Fruit fly (Drosophila melanogaster) whole organism, wandering third instar larva: ENCODE results near the gene Cht7.
A peak's percentile ranks its signal among the peaks of the same experiment; 100 is the strongest.

Source experiments
- Abd-B ChIP-seq: fragments of >200 bp; optimal IDR thresholded peaks from 2 replicates; lab custom pipeline; 2017; ENCODE audit warnings: missing biosample characterization, missing genetic modification characterization
- CG32264 ChIP-seq: fragments of 200-800 bp; sonication (Bioruptor generic); optimal IDR thresholded peaks from 2 replicates; lab custom pipeline; 2016; ENCODE audit warnings: missing biosample characterization, missing genetic modification characterization
- CG9705 ChIP-seq: fragments of 200-800 bp; sonication (Bioruptor generic); optimal IDR thresholded peaks from 2 replicates; lab custom pipeline; 2018; ENCODE audit warnings: missing biosample characterization, mild to moderate bottlenecking, missing genetic modification characterization
- CrebA ChIP-seq: fragments of 200-800 bp; sonication (Bioruptor generic); optimal IDR thresholded peaks from 2 replicates; lab custom pipeline; 2016; ENCODE audit warnings: missing biosample characterization, mild to moderate bottlenecking, missing genetic modification characterization, borderline replicate concordance
- Dfd ChIP-seq: fragments of >200 bp; optimal IDR thresholded peaks from 2 replicates; lab custom pipeline; 2017; ENCODE audit warnings: missing biosample characterization, missing genetic modification characterization
- Dif ChIP-seq: fragments of 200-275, 200-300 bp; sonication (Bioruptor generic); optimal IDR thresholded peaks from 2 replicates; lab custom pipeline; 2018; ENCODE audit warnings: missing biosample characterization, missing genetic modification characterization; ENCODE audit not compliant: partially characterized antibody
- GATAd ChIP-seq: sonication (Bioruptor generic); optimal IDR thresholded peaks from 2 replicates; lab custom pipeline; 2016; ENCODE audit warnings: missing biosample characterization, missing genetic modification characterization
- HLH106 ChIP-seq: fragments of 200-800 bp; optimal IDR thresholded peaks from 3 replicates; lab custom pipeline; 2019; ENCODE audit warnings: missing biosample characterization, mild to moderate bottlenecking, missing genetic modification characterization, moderate library complexity
- Hnf4 ChIP-seq: fragments of 200-800 bp; sonication (Bioruptor generic); optimal IDR thresholded peaks from 2 replicates; lab custom pipeline; 2016; ENCODE audit warnings: missing biosample characterization, mild to moderate bottlenecking, missing genetic modification characterization
- Hr78 ChIP-seq: fragments of >200 bp; optimal IDR thresholded peaks from 2 replicates; lab custom pipeline; 2017; ENCODE audit warnings: missing biosample characterization, missing genetic modification characterization
- Hr83 ChIP-seq: fragments of 200-300 bp; sonication (Bioruptor generic); optimal IDR thresholded peaks from 2 replicates; lab custom pipeline; 2016; ENCODE audit warnings: missing biosample characterization, mild to moderate bottlenecking, missing genetic modification characterization, moderate library complexity; ENCODE audit not compliant: poor library complexity, severe bottlenecking
- Jra ChIP-seq: sonication (Bioruptor generic); optimal IDR thresholded peaks from 2 replicates; lab custom pipeline; 2016; ENCODE audit warnings: missing biosample characterization, missing genetic modification characterization
- Mio ChIP-seq: sonication (Bioruptor generic); optimal IDR thresholded peaks from 2 replicates; lab custom pipeline; 2016; ENCODE audit warnings: missing biosample characterization, missing genetic modification characterization
- Myc ChIP-seq: fragments of >200 bp; optimal IDR thresholded peaks from 2 replicates; lab custom pipeline; 2017
- N ChIP-seq: fragments of >200 bp; optimal IDR thresholded peaks from 2 replicates; lab custom pipeline; 2018; ENCODE audit warnings: missing biosample characterization, missing external identifiers, missing genetic modification characterization
- OdsH ChIP-seq: fragments of 200-800 bp; sonication (Bioruptor generic); optimal IDR thresholded peaks from 2 replicates; lab custom pipeline; 2016; ENCODE audit warnings: missing biosample characterization, mild to moderate bottlenecking, missing genetic modification characterization
- Rel ChIP-seq, 2 experiments: fragments of 200-800 bp; sonication (Bioruptor generic) in 1 of 2; optimal IDR thresholded peaks; 2 replicates in 1 of 2; 3 replicates in 1 of 2; lab custom pipeline; 2016 to 2019; ENCODE audit warnings: mild to moderate bottlenecking in 2 of 2, missing biosample characterization in 2 of 2, missing genetic modification characterization in 2 of 2, moderate library complexity in 1 of 2
- Sp1 ChIP-seq: fragments of 200-800 bp; sonication (Bioruptor generic); optimal IDR thresholded peaks from 3 replicates; lab custom pipeline; 2019; ENCODE audit warnings: missing biosample characterization, mild to moderate bottlenecking, missing genetic modification characterization, moderate library complexity
- Vsx2 ChIP-seq: fragments of 200-300, 225-300 bp; sonication (Bioruptor generic); optimal IDR thresholded peaks from 2 replicates; lab custom pipeline; 2018; ENCODE audit warnings: missing biosample characterization, missing genetic modification characterization; ENCODE audit not compliant: partially characterized antibody
- br ChIP-seq: fragments of 200-800 bp; sonication (Bioruptor generic); optimal IDR thresholded peaks from 2 replicates; lab custom pipeline; 2016; ENCODE audit warnings: missing biosample characterization, missing genetic modification characterization
- brk ChIP-seq: fragments of 200-800 bp; sonication (Bioruptor generic); optimal IDR thresholded peaks from 2 replicates; lab custom pipeline; 2016; ENCODE audit warnings: missing biosample characterization, mild to moderate bottlenecking, missing genetic modification characterization
- dl ChIP-seq, 2 experiments: fragments of 175-275, 200-275 bp in 1 of 2; fragments of 200-275 bp in 1 of 2; sonication (Bioruptor generic); optimal IDR thresholded peaks; lab custom pipeline; 2018; ENCODE audit warnings: mild to moderate bottlenecking in 2 of 2, missing biosample characterization in 2 of 2, missing genetic modification characterization in 2 of 2, moderate library complexity in 2 of 2; ENCODE audit not compliant: partially characterized antibody in 2 of 2, insufficient read depth in 1 of 2
- dmrt93B ChIP-seq: fragments of 200-800 bp; sonication (Bioruptor generic); optimal IDR thresholded peaks from 2 replicates; lab custom pipeline; 2018; ENCODE audit warnings: missing biosample characterization, mild to moderate bottlenecking, missing genetic modification characterization
- dsf ChIP-seq: sonication (Bioruptor generic); optimal IDR thresholded peaks from 2 replicates; lab custom pipeline; 2016; ENCODE audit warnings: missing biosample characterization, missing genetic modification characterization, borderline replicate concordance
- ey ChIP-seq: fragments of 200-800 bp; sonication (Bioruptor generic); optimal IDR thresholded peaks from 2 replicates; lab custom pipeline; 2016; ENCODE audit warnings: missing biosample characterization, missing genetic modification characterization
- foxo ChIP-seq, 2 experiments: fragments of 200-800 bp; sonication (Bioruptor generic); optimal IDR thresholded peaks; 2 replicates in 1 of 2; 3 replicates in 1 of 2; lab custom pipeline; 2016 to 2017; ENCODE audit warnings: missing biosample characterization in 2 of 2, missing genetic modification characterization in 2 of 2
- fru ChIP-seq: fragments of 200-800 bp; sonication (Bioruptor generic); optimal IDR thresholded peaks from 3 replicates; lab custom pipeline; 2016; ENCODE audit warnings: missing biosample characterization, mild to moderate bottlenecking, missing genetic modification characterization
- h ChIP-seq: fragments of 200-800 bp; sonication (Bioruptor generic); optimal IDR thresholded peaks from 3 replicates; lab custom pipeline; 2016; ENCODE audit warnings: missing biosample characterization, mild to moderate bottlenecking, missing genetic modification characterization
- jim ChIP-seq: fragments of 175-275, 200-325 bp; sonication (Bioruptor generic); optimal IDR thresholded peaks from 2 replicates; lab custom pipeline; 2016; ENCODE audit warnings: missing biosample characterization, mild to moderate bottlenecking, missing genetic modification characterization
- lola ChIP-seq: fragments of >200 bp; optimal IDR thresholded peaks from 2 replicates; lab custom pipeline; 2017; ENCODE audit warnings: missing biosample characterization, missing genetic modification characterization
- pan ChIP-seq: fragments of >200 bp; optimal IDR thresholded peaks from 2 replicates; lab custom pipeline; 2017
- psq ChIP-seq: fragments of 200-800 bp; sonication (Bioruptor generic); optimal IDR thresholded peaks from 3 replicates; lab custom pipeline; 2017; ENCODE audit warnings: missing biosample characterization, mild to moderate bottlenecking, missing genetic modification characterization, moderate library complexity
- rgr ChIP-seq: fragments of 200-800 bp; sonication (Bioruptor generic); optimal IDR thresholded peaks from 3 replicates; lab custom pipeline; 2016; ENCODE audit warnings: missing biosample characterization, mild to moderate bottlenecking, missing genetic modification characterization
- sage ChIP-seq: fragments of 200-800 bp; sonication (Bioruptor generic); optimal IDR thresholded peaks from 2 replicates; lab custom pipeline; 2016; ENCODE audit warnings: missing biosample characterization, mild to moderate bottlenecking, missing genetic modification characterization
- sv ChIP-seq: fragments of 200-800 bp; sonication (Bioruptor generic); optimal IDR thresholded peaks from 3 replicates; lab custom pipeline; 2016; ENCODE audit warnings: missing biosample characterization, missing genetic modification characterization
- tai ChIP-seq: sonication (Bioruptor generic); optimal IDR thresholded peaks from 2 replicates; lab custom pipeline; 2016; ENCODE audit warnings: missing biosample characterization, missing genetic modification characterization
- usp ChIP-seq: fragments of >200 bp; optimal IDR thresholded peaks from 2 replicates; lab custom pipeline; 2017; ENCODE audit warnings: missing biosample characterization, missing genetic modification characterization
- woc ChIP-seq: sonication (Bioruptor generic); optimal IDR thresholded peaks from 2 replicates; lab custom pipeline; 2016; ENCODE audit warnings: missing biosample characterization, mild to moderate bottlenecking, missing genetic modification characterization

Cht7 gene

DNA sequence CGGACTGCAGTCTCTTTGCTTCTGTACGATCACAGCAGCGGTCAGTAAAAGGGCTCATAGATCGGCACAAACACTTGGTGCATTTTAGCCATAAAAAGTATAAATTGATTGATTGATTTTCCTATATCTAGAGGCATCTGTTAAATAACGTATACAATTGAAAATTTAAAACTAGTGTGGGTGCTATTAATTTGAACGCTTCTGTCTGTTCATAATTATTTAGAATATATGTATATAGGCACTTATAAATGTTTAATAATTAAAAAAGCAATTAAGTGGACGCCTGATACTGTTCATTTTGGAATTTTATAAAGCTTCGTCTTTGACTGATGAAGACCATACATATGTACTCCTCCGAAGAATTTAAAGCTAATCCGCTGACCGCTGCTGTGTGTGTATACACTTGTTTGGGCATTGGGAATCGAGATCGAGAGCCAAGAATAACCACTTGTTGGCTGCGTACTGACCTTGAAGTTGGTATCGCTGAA, 61.5 kb downstream of the Cht7 start:
- peak; percentile 80 for TF ChIP-seq CG32264 (GFP tag; lab: Kevin White, UChicago)
- peak; percentile 90 for TF ChIP-seq rgr (GFP tag; lab: Kevin White, UChicago)
- peak; percentile 81 for TF ChIP-seq psq (GFP tag; lab: Kevin White, UChicago)
- no peak for TF ChIP-seq N (GFP tag; lab: Kevin White, UChicago)
- peak; percentile 84 for TF ChIP-seq Sp1 (GFP tag; lab: Kevin White, UChicago)
- TF ChIP-seq h: peak; percentile 82
- no peak for TF ChIP-seq lola (GFP tag; lab: Kevin White, UChicago)
- TF ChIP-seq Jra (GFP tag; lab: Kevin White, UChicago): peak; percentile 1
- TF ChIP-seq fru (GFP tag; lab: Kevin White, UChicago): peak; percentile 89
- TF ChIP-seq Hnf4 (GFP tag; lab: Kevin White, UChicago): peak; percentile 70
- peak; percentile 5 for TF ChIP-seq Mio
- peak; percentile 62 for TF ChIP-seq sage
- no peak for TF ChIP-seq dl (GFP tag; optimal IDR thresholded peaks at IDR 0.05; lab: Kevin White, UChicago; ENCODE audit: insufficient read depth in 1 of 2, partially characterized antibody in 2 of 2)
- TF ChIP-seq ey: peak; percentile 86
- TF ChIP-seq CrebA (GFP tag; lab: Kevin White, UChicago): no peak
- peak; percentile 84 for TF ChIP-seq br (GFP tag; lab: Kevin White, UChicago)
- TF ChIP-seq HLH106 (tag; lab: Kevin White, UChicago): peak; percentile 77
- TF ChIP-seq foxo (GFP tag; optimal IDR thresholded peaks at IDR 0.05; lab: Kevin White, UChicago): peak; percentile 74 to 86
- TF ChIP-seq OdsH (GFP tag; lab: Kevin White, UChicago): peak; percentile 87
- no peak for TF ChIP-seq Hr78 (GFP tag; lab: Kevin White, UChicago)
- no peak for TF ChIP-seq tai (GFP tag; lab: Kevin White, UChicago)
- TF ChIP-seq dmrt93B (GFP tag; lab: Kevin White, UChicago): peak; percentile 67
- no peak for TF ChIP-seq usp (GFP tag; lab: Kevin White, UChicago)
- peak; percentile 66 for TF ChIP-seq brk (GFP tag; lab: Kevin White, UChicago)
- peak; percentile 76 for TF ChIP-seq woc (GFP tag; lab: Kevin White, UChicago)
- no peak for TF ChIP-seq Myc (lab: Kevin White, UChicago)
- TF ChIP-seq dsf (GFP tag; lab: Kevin White, UChicago): peak; percentile 34
- TF ChIP-seq Rel (GFP tag; optimal IDR thresholded peaks at IDR 0.05; lab: Kevin White, UChicago): peak; percentile 76
- TF ChIP-seq Rel (tag; optimal IDR thresholded peaks at IDR 0.05; lab: Kevin White, UChicago): no peak
- TF ChIP-seq Hr83 (GFP tag; lab: Kevin White, UChicago): peak; percentile 5
- TF ChIP-seq, all 38 proteins: peak for 21

dm6 chr3L:3042150-3043049, 64.4 kb downstream of the Cht7 start, which contains the start of gene Prx4:
TSS of gene Prx4 (plus strand) at chr3L:3042359.
- TF ChIP-seq dsf (GFP tag; lab: Kevin White, UChicago) (no peak), GATAd (GFP tag; lab: Kevin White, UChicago) (no peak), Mio (no peak), sv (GFP tag; lab: Kevin White, UChicago) (peak; percentile 25), tai (GFP tag; lab: Kevin White, UChicago) (no peak), brk (GFP tag; lab: Kevin White, UChicago) (no peak), br (GFP tag; lab: Kevin White, UChicago) (peak; percentile 70), HLH106 (tag; lab: Kevin White, UChicago) (peak; percentile 57), Abd-B (no peak), Jra (GFP tag; lab: Kevin White, UChicago) (peak; percentile 13), pan (no peak), fru (GFP tag; lab: Kevin White, UChicago) (peak; percentile 78), ey (peak; percentile 49), rgr (GFP tag; lab: Kevin White, UChicago) (peak; percentile 64), h (peak; percentile 48), Vsx2 (GFP tag; lab: Kevin White, UChicago) (no peak), dl (GFP tag; optimal IDR thresholded peaks at IDR 0.05; lab: Kevin White, UChicago; ENCODE audit: insufficient read depth in 1 of 2, partially characterized antibody in 2 of 2) (no peak), N (GFP tag; lab: Kevin White, UChicago) (no peak), Dfd (GFP tag; lab: Kevin White, UChicago) (no peak), lola (GFP tag; lab: Kevin White, UChicago) (no peak), dmrt93B (GFP tag; lab: Kevin White, UChicago) (peak; percentile 29), sage (no peak), jim (no peak), Myc (lab: Kevin White, UChicago) (no peak), OdsH (GFP tag; lab: Kevin White, UChicago) (peak; percentile 42), CG32264 (GFP tag; lab: Kevin White, UChicago) (peak; percentile 18), woc (GFP tag; lab: Kevin White, UChicago) (peak; percentile 31), Rel (GFP tag; optimal IDR thresholded peaks at IDR 0.05; lab: Kevin White, UChicago) (no peak), Rel (tag; optimal IDR thresholded peaks at IDR 0.05; lab: Kevin White, UChicago) (no peak), Hr78 (GFP tag; lab: Kevin White, UChicago) (no peak), usp (GFP tag; lab: Kevin White, UChicago) (no peak), Hr83 (GFP tag; lab: Kevin White, UChicago) (no peak), Sp1 (GFP tag; lab: Kevin White, UChicago) (peak; percentile 51), CG9705 (GFP tag; lab: Kevin White, UChicago) (no peak), Dif (GFP tag; lab: Kevin White, UChicago) (no peak), Hnf4 (GFP tag; lab: Kevin White, UChicago) (peak; percentile 64), CrebA (GFP tag; lab: Kevin White, UChicago) (no peak), psq (GFP tag; lab: Kevin White, UChicago) (peak; percentile 49), foxo (GFP tag; optimal IDR thresholded peaks at IDR 0.05; lab: Kevin White, UChicago) (peak in 1 of 2 experiments; percentile 85)
